Fruit fly (Drosophila melanogaster) Kc167 (cell line): ENCODE data around the gene app.

Source experiments
- Myc ChIP-seq: fragments of >200 bp; optimal IDR thresholded peaks from 2 replicates; lab custom pipeline; 2017; ENCODE audit warnings: missing external identifiers
- insv ChIP-seq: fragments of >200 bp; optimal IDR thresholded peaks from 3 replicates; lab custom pipeline; 2018; ENCODE audit warnings: missing external identifiers

dm6 chr3L:12290556-12290955, 23.9 kb upstream of the app start:
- TF ChIP-seq insv (lab: Kevin White, UChicago) (no peak), Myc (lab: Kevin White, UChicago) (no peak)
